Fruit fly (Drosophila melanogaster): ENCODE results near the gene Fer1HCH.

Fer1HCH gene

dm6 chr3R:30423695-30424094 is 35.7 kb upstream of the Fer1HCH start, which contains the start of the genes CG15535 and mRpS18C (continued):
- TF ChIP-seq nerfin-1 (tag; optimal IDR thresholded peaks at IDR 0.05) = no peak
- no peak for TF ChIP-seq pho (GFP tag; optimal IDR thresholded peaks at IDR 0.05)
- TF ChIP-seq tup (GFP tag; optimal IDR thresholded peaks at IDR 0.05) = no peak
- no peak for TF ChIP-seq CG17912 (GFP tag; optimal IDR thresholded peaks at IDR 0.05)
- no peak for TF ChIP-seq CG7372 (GFP tag; IDR thresholded peaks at IDR 0.05)
- TF ChIP-seq grau (tag; optimal IDR thresholded peaks at IDR 0.05) = peak; percentile 11
- TF ChIP-seq vfl (GFP tag; optimal IDR thresholded peaks at IDR 0.05) = no peak
- TF ChIP-seq org-1 (GFP tag; optimal IDR thresholded peaks at IDR 0.05) = no peak
- TF ChIP-seq CG3281 (GFP tag; optimal IDR thresholded peaks at IDR 0.05) = no peak
- no peak for TF ChIP-seq CG7928 (GFP tag; optimal IDR thresholded peaks at IDR 0.05)
- peak; percentile 84 for TF ChIP-seq CG34224 (GFP tag; IDR thresholded peaks at IDR 0.05; ENCODE audit: partially characterized antibody)
- TF ChIP-seq CG10543 (GFP tag; optimal IDR thresholded peaks at IDR 0.05) = no peak
- TF ChIP-seq her (GFP tag; optimal IDR thresholded peaks at IDR 0.05) = no peak
- no peak for TF ChIP-seq ttk (GFP tag; IDR thresholded peaks at IDR 0.05)
- TF ChIP-seq CrebB (tag; optimal IDR thresholded peaks at IDR 0.05) = no peak
- TF ChIP-seq kay (GFP tag; optimal IDR thresholded peaks at IDR 0.05) = no peak
- no peak for TF ChIP-seq CG3163 (GFP tag; optimal IDR thresholded peaks at IDR 0.05)
- peak; percentile 72; the same call in 2 of the 3 replicates for TF ChIP-seq knrl (GFP tag; IDR thresholded peaks at IDR 0.05; ENCODE audit: partially characterized antibody)
- TF ChIP-seq CG7271 (tag; optimal IDR thresholded peaks at IDR 0.05) = no peak
- no peak for TF ChIP-seq gem (tag; optimal IDR thresholded peaks at IDR 0.05)
- no peak for TF ChIP-seq CG1832 (GFP tag; optimal IDR thresholded peaks at IDR 0.05)
- no peak for TF ChIP-seq Dip3 (GFP tag; optimal IDR thresholded peaks at IDR 0.05)
- TF ChIP-seq Hr51 (GFP tag; optimal IDR thresholded peaks at IDR 0.05) = no peak
- TF ChIP-seq br (optimal IDR thresholded peaks at IDR 0.05) = no peak
- no peak for TF ChIP-seq CG18011 (GFP tag; optimal IDR thresholded peaks at IDR 0.05)
- no peak for TF ChIP-seq CG15073 (GFP tag; optimal IDR thresholded peaks at IDR 0.05)
- no peak for TF ChIP-seq fd3F (GFP tag; optimal IDR thresholded peaks at IDR 0.05)
- TF ChIP-seq toy (GFP tag; IDR thresholded peaks at IDR 0.05) = no peak
- no peak for TF ChIP-seq CG8359 (GFP tag; optimal IDR thresholded peaks at IDR 0.05; ENCODE audit: borderline replicate concordance)
- peak; percentile 57 for TF ChIP-seq CG12659 (GFP tag; optimal IDR thresholded peaks at IDR 0.05)
- TF ChIP-seq az2 (GFP tag; optimal IDR thresholded peaks at IDR 0.05) = no peak
- peak; percentile 34; the same call in 1 of the 2 replicates for TF ChIP-seq Rfx (GFP tag; IDR thresholded peaks at IDR 0.05)
- no peak for TF ChIP-seq cg (GFP tag; optimal IDR thresholded peaks at IDR 0.05)
- TF ChIP-seq CG31365 (tag; optimal IDR thresholded peaks at IDR 0.05) = no peak
- TF ChIP-seq CG4360 (GFP tag; IDR thresholded peaks at IDR 0.05) = no peak
- no peak for TF ChIP-seq CG30403 (GFP tag; optimal IDR thresholded peaks at IDR 0.05)
- no peak for TF ChIP-seq Nf-YB (GFP tag; optimal IDR thresholded peaks at IDR 0.05)
- no peak for TF ChIP-seq CG13894 (tag; optimal IDR thresholded peaks at IDR 0.05)
- peak; percentile 78 for TF ChIP-seq Bgb (GFP tag; IDR thresholded peaks at IDR 0.05; ENCODE audit: partially characterized antibody)
- TF ChIP-seq MBD-R2 (GFP tag; IDR thresholded peaks at IDR 0.05) = peak; percentile 94
- TF ChIP-seq da (GFP tag; optimal IDR thresholded peaks at IDR 0.05) = no peak
- no peak for TF ChIP-seq CG31224 (GFP tag; IDR thresholded peaks at IDR 0.05)
- no peak for TF ChIP-seq sisA (GFP tag; IDR thresholded peaks at IDR 0.05)
- TF ChIP-seq usp (GFP tag; optimal IDR thresholded peaks at IDR 0.05) = no peak
- TF ChIP-seq CG8765 (GFP tag; IDR thresholded peaks at IDR 0.05) = no peak
- TF ChIP-seq Ravus (GFP tag; IDR thresholded peaks at IDR 0.05) = no peak
- TF ChIP-seq CG1792 (GFP tag; optimal IDR thresholded peaks at IDR 0.05) = no peak
- TF ChIP-seq CG9797 (GFP tag; optimal IDR thresholded peaks at IDR 0.05) = peak; percentile 21
- no peak for TF ChIP-seq ara (GFP tag; IDR thresholded peaks at IDR 0.05)
- 0 out of 2 replicates have a peak, but pooled peaks have one; percentile 21 for TF ChIP-seq slbo (GFP tag; IDR thresholded peaks at IDR 0.05)
- no peak for TF ChIP-seq CG4424 (GFP tag; optimal IDR thresholded peaks at IDR 0.05)
- TF ChIP-seq GATAe (GFP tag; conservative IDR thresholded peaks at IDR 0.05) = no peak
